Fruit fly (Drosophila melanogaster) whole organism, wandering third instar larva: ENCODE results near the gene cv-c.
A peak's percentile ranks its signal among the peaks of the same experiment; 100 is the strongest.

Source experiments
- Abd-B ChIP-seq: fragments of >200 bp; optimal IDR thresholded peaks from 2 replicates; lab custom pipeline; 2017; ENCODE audit warnings: missing biosample characterization, missing genetic modification characterization
- CG32264 ChIP-seq: fragments of 200-800 bp; sonication (Bioruptor generic); optimal IDR thresholded peaks from 2 replicates; lab custom pipeline; 2016; ENCODE audit warnings: missing biosample characterization, missing genetic modification characterization
- CG9705 ChIP-seq: fragments of 200-800 bp; sonication (Bioruptor generic); optimal IDR thresholded peaks from 2 replicates; lab custom pipeline; 2018; ENCODE audit warnings: missing biosample characterization, mild to moderate bottlenecking, missing genetic modification characterization
- CrebA ChIP-seq: fragments of 200-800 bp; sonication (Bioruptor generic); optimal IDR thresholded peaks from 2 replicates; lab custom pipeline; 2016; ENCODE audit warnings: missing biosample characterization, mild to moderate bottlenecking, missing genetic modification characterization, borderline replicate concordance
- Dfd ChIP-seq: fragments of >200 bp; optimal IDR thresholded peaks from 2 replicates; lab custom pipeline; 2017; ENCODE audit warnings: missing biosample characterization, missing genetic modification characterization
- Dif ChIP-seq: fragments of 200-275, 200-300 bp; sonication (Bioruptor generic); optimal IDR thresholded peaks from 2 replicates; lab custom pipeline; 2018; ENCODE audit warnings: missing biosample characterization, missing genetic modification characterization; ENCODE audit not compliant: partially characterized antibody
- GATAd ChIP-seq: sonication (Bioruptor generic); optimal IDR thresholded peaks from 2 replicates; lab custom pipeline; 2016; ENCODE audit warnings: missing biosample characterization, missing genetic modification characterization
- HLH106 ChIP-seq: fragments of 200-800 bp; optimal IDR thresholded peaks from 3 replicates; lab custom pipeline; 2019; ENCODE audit warnings: missing biosample characterization, mild to moderate bottlenecking, missing genetic modification characterization, moderate library complexity
- Hnf4 ChIP-seq: fragments of 200-800 bp; sonication (Bioruptor generic); optimal IDR thresholded peaks from 2 replicates; lab custom pipeline; 2016; ENCODE audit warnings: missing biosample characterization, mild to moderate bottlenecking, missing genetic modification characterization
- Hr78 ChIP-seq: fragments of >200 bp; optimal IDR thresholded peaks from 2 replicates; lab custom pipeline; 2017; ENCODE audit warnings: missing biosample characterization, missing genetic modification characterization
- Hr83 ChIP-seq: fragments of 200-300 bp; sonication (Bioruptor generic); optimal IDR thresholded peaks from 2 replicates; lab custom pipeline; 2016; ENCODE audit warnings: missing biosample characterization, mild to moderate bottlenecking, missing genetic modification characterization, moderate library complexity; ENCODE audit not compliant: poor library complexity, severe bottlenecking
- Jra ChIP-seq: sonication (Bioruptor generic); optimal IDR thresholded peaks from 2 replicates; lab custom pipeline; 2016; ENCODE audit warnings: missing biosample characterization, missing genetic modification characterization
- Mio ChIP-seq: sonication (Bioruptor generic); optimal IDR thresholded peaks from 2 replicates; lab custom pipeline; 2016; ENCODE audit warnings: missing biosample characterization, missing genetic modification characterization
- Myc ChIP-seq: fragments of >200 bp; optimal IDR thresholded peaks from 2 replicates; lab custom pipeline; 2017
- N ChIP-seq: fragments of >200 bp; optimal IDR thresholded peaks from 2 replicates; lab custom pipeline; 2018; ENCODE audit warnings: missing biosample characterization, missing external identifiers, missing genetic modification characterization
- OdsH ChIP-seq: fragments of 200-800 bp; sonication (Bioruptor generic); optimal IDR thresholded peaks from 2 replicates; lab custom pipeline; 2016; ENCODE audit warnings: missing biosample characterization, mild to moderate bottlenecking, missing genetic modification characterization
- Rel ChIP-seq, 2 experiments: fragments of 200-800 bp; sonication (Bioruptor generic) in 1 of 2; optimal IDR thresholded peaks; 2 replicates in 1 of 2; 3 replicates in 1 of 2; lab custom pipeline; 2016 to 2019; ENCODE audit warnings: mild to moderate bottlenecking in 2 of 2, missing biosample characterization in 2 of 2, missing genetic modification characterization in 2 of 2, moderate library complexity in 1 of 2
- Sp1 ChIP-seq: fragments of 200-800 bp; sonication (Bioruptor generic); optimal IDR thresholded peaks from 3 replicates; lab custom pipeline; 2019; ENCODE audit warnings: missing biosample characterization, mild to moderate bottlenecking, missing genetic modification characterization, moderate library complexity
- Vsx2 ChIP-seq: fragments of 200-300, 225-300 bp; sonication (Bioruptor generic); optimal IDR thresholded peaks from 2 replicates; lab custom pipeline; 2018; ENCODE audit warnings: missing biosample characterization, missing genetic modification characterization; ENCODE audit not compliant: partially characterized antibody
- br ChIP-seq: fragments of 200-800 bp; sonication (Bioruptor generic); optimal IDR thresholded peaks from 2 replicates; lab custom pipeline; 2016; ENCODE audit warnings: missing biosample characterization, missing genetic modification characterization
- brk ChIP-seq: fragments of 200-800 bp; sonication (Bioruptor generic); optimal IDR thresholded peaks from 2 replicates; lab custom pipeline; 2016; ENCODE audit warnings: missing biosample characterization, mild to moderate bottlenecking, missing genetic modification characterization
- dl ChIP-seq, 2 experiments: fragments of 175-275, 200-275 bp in 1 of 2; fragments of 200-275 bp in 1 of 2; sonication (Bioruptor generic); optimal IDR thresholded peaks; lab custom pipeline; 2018; ENCODE audit warnings: mild to moderate bottlenecking in 2 of 2, missing biosample characterization in 2 of 2, missing genetic modification characterization in 2 of 2, moderate library complexity in 2 of 2; ENCODE audit not compliant: partially characterized antibody in 2 of 2, insufficient read depth in 1 of 2
- dmrt93B ChIP-seq: fragments of 200-800 bp; sonication (Bioruptor generic); optimal IDR thresholded peaks from 2 replicates; lab custom pipeline; 2018; ENCODE audit warnings: missing biosample characterization, mild to moderate bottlenecking, missing genetic modification characterization
- dsf ChIP-seq: sonication (Bioruptor generic); optimal IDR thresholded peaks from 2 replicates; lab custom pipeline; 2016; ENCODE audit warnings: missing biosample characterization, missing genetic modification characterization, borderline replicate concordance
- ey ChIP-seq: fragments of 200-800 bp; sonication (Bioruptor generic); optimal IDR thresholded peaks from 2 replicates; lab custom pipeline; 2016; ENCODE audit warnings: missing biosample characterization, missing genetic modification characterization
- foxo ChIP-seq, 2 experiments: fragments of 200-800 bp; sonication (Bioruptor generic); optimal IDR thresholded peaks; 2 replicates in 1 of 2; 3 replicates in 1 of 2; lab custom pipeline; 2016 to 2017; ENCODE audit warnings: missing biosample characterization in 2 of 2, missing genetic modification characterization in 2 of 2
- fru ChIP-seq: fragments of 200-800 bp; sonication (Bioruptor generic); optimal IDR thresholded peaks from 3 replicates; lab custom pipeline; 2016; ENCODE audit warnings: missing biosample characterization, mild to moderate bottlenecking, missing genetic modification characterization
- h ChIP-seq: fragments of 200-800 bp; sonication (Bioruptor generic); optimal IDR thresholded peaks from 3 replicates; lab custom pipeline; 2016; ENCODE audit warnings: missing biosample characterization, mild to moderate bottlenecking, missing genetic modification characterization
- jim ChIP-seq: fragments of 175-275, 200-325 bp; sonication (Bioruptor generic); optimal IDR thresholded peaks from 2 replicates; lab custom pipeline; 2016; ENCODE audit warnings: missing biosample characterization, mild to moderate bottlenecking, missing genetic modification characterization
- lola ChIP-seq: fragments of >200 bp; optimal IDR thresholded peaks from 2 replicates; lab custom pipeline; 2017; ENCODE audit warnings: missing biosample characterization, missing genetic modification characterization
- pan ChIP-seq: fragments of >200 bp; optimal IDR thresholded peaks from 2 replicates; lab custom pipeline; 2017
- psq ChIP-seq: fragments of 200-800 bp; sonication (Bioruptor generic); optimal IDR thresholded peaks from 3 replicates; lab custom pipeline; 2017; ENCODE audit warnings: missing biosample characterization, mild to moderate bottlenecking, missing genetic modification characterization, moderate library complexity
- rgr ChIP-seq: fragments of 200-800 bp; sonication (Bioruptor generic); optimal IDR thresholded peaks from 3 replicates; lab custom pipeline; 2016; ENCODE audit warnings: missing biosample characterization, mild to moderate bottlenecking, missing genetic modification characterization
- sage ChIP-seq: fragments of 200-800 bp; sonication (Bioruptor generic); optimal IDR thresholded peaks from 2 replicates; lab custom pipeline; 2016; ENCODE audit warnings: missing biosample characterization, mild to moderate bottlenecking, missing genetic modification characterization
- sv ChIP-seq: fragments of 200-800 bp; sonication (Bioruptor generic); optimal IDR thresholded peaks from 3 replicates; lab custom pipeline; 2016; ENCODE audit warnings: missing biosample characterization, missing genetic modification characterization
- tai ChIP-seq: sonication (Bioruptor generic); optimal IDR thresholded peaks from 2 replicates; lab custom pipeline; 2016; ENCODE audit warnings: missing biosample characterization, missing genetic modification characterization
- usp ChIP-seq: fragments of >200 bp; optimal IDR thresholded peaks from 2 replicates; lab custom pipeline; 2017; ENCODE audit warnings: missing biosample characterization, missing genetic modification characterization
- woc ChIP-seq: sonication (Bioruptor generic); optimal IDR thresholded peaks from 2 replicates; lab custom pipeline; 2016; ENCODE audit warnings: missing biosample characterization, mild to moderate bottlenecking, missing genetic modification characterization

Gene cv-c

DNA sequence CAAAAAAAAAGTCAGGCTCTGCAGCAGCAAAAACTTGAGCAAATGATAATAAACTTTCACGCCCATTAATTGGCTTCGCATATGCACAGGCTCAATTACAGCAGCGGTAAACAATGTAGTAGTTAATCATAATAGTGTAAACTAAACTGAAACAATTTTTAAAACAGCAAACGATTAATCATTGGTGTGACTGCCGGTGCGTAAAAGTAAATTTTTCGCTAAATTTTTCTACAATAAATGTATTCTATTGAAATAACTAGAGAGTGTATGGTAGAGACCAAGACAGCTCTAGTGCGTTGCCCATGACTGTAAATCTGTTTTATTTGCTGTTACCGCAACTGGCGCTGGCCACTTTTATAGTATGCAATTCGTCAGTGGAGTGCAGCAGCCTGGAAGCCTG, 16.6 kb upstream of the cv-c start:
- TF ChIP-seq dmrt93B (GFP tag; lab: Kevin White, UChicago) (no peak), dsf (GFP tag; lab: Kevin White, UChicago) (no peak), woc (peak; percentile 42), ey (GFP tag; lab: Kevin White, UChicago) (peak; percentile 58), OdsH (GFP tag; lab: Kevin White, UChicago) (peak; percentile 55), rgr (GFP tag; lab: Kevin White, UChicago) (peak; percentile 48), fru (GFP tag; lab: Kevin White, UChicago) (peak; percentile 52), N (GFP tag; lab: Kevin White, UChicago) (no peak), Hr83 (GFP tag; lab: Kevin White, UChicago) (no peak), CrebA (GFP tag; lab: Kevin White, UChicago) (no peak), Mio (GFP tag; lab: Kevin White, UChicago) (no peak), brk (GFP tag; lab: Kevin White, UChicago) (no peak), pan (lab: Kevin White, UChicago) (no peak), Myc (no peak), sv (GFP tag; lab: Kevin White, UChicago) (no peak), br (GFP tag; lab: Kevin White, UChicago) (peak; percentile 38), CG32264 (GFP tag; lab: Kevin White, UChicago) (no peak), Dfd (no peak), Rel (GFP tag; optimal IDR thresholded peaks at IDR 0.05; lab: Kevin White, UChicago) (no peak), Rel (tag; optimal IDR thresholded peaks at IDR 0.05; lab: Kevin White, UChicago) (no peak), lola (GFP tag; lab: Kevin White, UChicago) (no peak), foxo (GFP tag; optimal IDR thresholded peaks at IDR 0.05; lab: Kevin White, UChicago) (peak in 1 of 2 experiments; percentile 42), HLH106 (tag; lab: Kevin White, UChicago) (peak; percentile 35), Hr78 (GFP tag; lab: Kevin White, UChicago) (no peak), Jra (GFP tag; lab: Kevin White, UChicago) (no peak), Hnf4 (GFP tag; lab: Kevin White, UChicago) (peak; percentile 28), dl (GFP tag; optimal IDR thresholded peaks at IDR 0.05; lab: Kevin White, UChicago; ENCODE audit: insufficient read depth in 1 of 2, partially characterized antibody in 2 of 2) (no peak), Abd-B (no peak), jim (no peak), usp (GFP tag; lab: Kevin White, UChicago) (no peak), tai (no peak), Vsx2 (GFP tag; lab: Kevin White, UChicago) (no peak), Sp1 (GFP tag; lab: Kevin White, UChicago) (peak; percentile 45), h (GFP tag; lab: Kevin White, UChicago) (peak; percentile 40), sage (GFP tag; lab: Kevin White, UChicago) (no peak), Dif (no peak), psq (GFP tag; lab: Kevin White, UChicago) (no peak), GATAd (GFP tag; lab: Kevin White, UChicago) (no peak), CG9705 (GFP tag; lab: Kevin White, UChicago) (no peak)

DNA sequence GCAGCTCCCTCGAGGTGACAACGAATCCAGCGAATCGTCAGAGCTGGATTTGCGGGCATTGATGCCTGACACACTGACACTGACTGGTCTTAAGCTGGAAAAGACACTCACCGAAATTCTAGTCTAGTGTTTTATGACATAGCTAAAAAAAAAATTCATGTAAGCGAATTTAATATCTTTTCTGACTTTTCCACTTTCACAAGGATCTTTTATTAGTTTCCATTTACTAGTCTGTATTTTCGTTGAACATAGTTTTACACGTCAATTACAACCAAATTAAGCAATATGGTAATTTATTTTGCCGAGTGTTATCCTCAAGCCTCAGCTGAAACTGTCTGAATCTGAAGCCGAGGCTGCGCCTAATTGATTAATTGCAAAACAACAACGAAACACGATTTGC, 14.9 kb upstream of the cv-c start:
- no peak for TF ChIP-seq Dif
- no peak for TF ChIP-seq pan (lab: Kevin White, UChicago)
- TF ChIP-seq br (GFP tag; lab: Kevin White, UChicago), result peak; percentile 40
- TF ChIP-seq usp (GFP tag; lab: Kevin White, UChicago), result no peak
- TF ChIP-seq foxo (GFP tag; optimal IDR thresholded peaks at IDR 0.05; lab: Kevin White, UChicago), result peak in 1 of 2 experiments; percentile 4
- no peak for TF ChIP-seq CG9705 (GFP tag; lab: Kevin White, UChicago)
- TF ChIP-seq lola (GFP tag; lab: Kevin White, UChicago), result no peak
- no peak for TF ChIP-seq tai
- TF ChIP-seq Rel (GFP tag; optimal IDR thresholded peaks at IDR 0.05; lab: Kevin White, UChicago), result no peak
- TF ChIP-seq Rel (tag; optimal IDR thresholded peaks at IDR 0.05; lab: Kevin White, UChicago), result no peak
- no peak for TF ChIP-seq dsf (GFP tag; lab: Kevin White, UChicago)
- no peak for TF ChIP-seq Hnf4 (GFP tag; lab: Kevin White, UChicago)
- TF ChIP-seq dmrt93B (GFP tag; lab: Kevin White, UChicago), result no peak
- TF ChIP-seq jim, result no peak
- no peak for TF ChIP-seq Abd-B
- no peak for TF ChIP-seq N (GFP tag; lab: Kevin White, UChicago)
- TF ChIP-seq h (GFP tag; lab: Kevin White, UChicago), result peak; percentile 15
- peak; percentile 26 for TF ChIP-seq ey (GFP tag; lab: Kevin White, UChicago)
- peak; percentile 4 for TF ChIP-seq OdsH (GFP tag; lab: Kevin White, UChicago)
- no peak for TF ChIP-seq Jra (GFP tag; lab: Kevin White, UChicago)
- no peak for TF ChIP-seq brk (GFP tag; lab: Kevin White, UChicago)
- TF ChIP-seq sv (GFP tag; lab: Kevin White, UChicago), result no peak
- TF ChIP-seq Vsx2 (GFP tag; lab: Kevin White, UChicago), result no peak
- no peak for TF ChIP-seq Hr83 (GFP tag; lab: Kevin White, UChicago)
- TF ChIP-seq rgr (GFP tag; lab: Kevin White, UChicago), result peak; percentile 45
- TF ChIP-seq fru (GFP tag; lab: Kevin White, UChicago), result peak; percentile 57
- peak; percentile 8 for TF ChIP-seq HLH106 (tag; lab: Kevin White, UChicago)
- no peak for TF ChIP-seq CrebA (GFP tag; lab: Kevin White, UChicago)
- TF ChIP-seq Sp1 (GFP tag; lab: Kevin White, UChicago), result no peak
- TF ChIP-seq woc, result peak; percentile 4
- no peak for TF ChIP-seq Myc
- no peak for TF ChIP-seq CG32264 (GFP tag; lab: Kevin White, UChicago)
- no peak for TF ChIP-seq Dfd
- no peak for TF ChIP-seq sage (GFP tag; lab: Kevin White, UChicago)
- TF ChIP-seq Hr78 (GFP tag; lab: Kevin White, UChicago), result no peak
- TF ChIP-seq psq (GFP tag; lab: Kevin White, UChicago), result no peak
- TF ChIP-seq dl (GFP tag; optimal IDR thresholded peaks at IDR 0.05; lab: Kevin White, UChicago; ENCODE audit: insufficient read depth in 1 of 2, partially characterized antibody in 2 of 2), result no peak
- TF ChIP-seq GATAd (GFP tag; lab: Kevin White, UChicago), result no peak
- no peak for TF ChIP-seq Mio (GFP tag; lab: Kevin White, UChicago)
